Fruit fly (Drosophila melanogaster) ovary, adult (tissue): ENCODE measurements around the gene robl22E.

Experiments used
- CG17801 ChIP-seq: fragments of 200-800 bp; optimal IDR thresholded peaks from 2 replicates; lab custom pipeline; 2019; ENCODE audit warnings: missing biosample characterization, mild to moderate bottlenecking, missing genetic modification characterization, moderate library complexity; ENCODE audit not compliant: partially characterized antibody

Gene robl22E

dm6 chr2L:2290638-2291037 lies at the start of gene robl22E:
Gene robl22E (minus strand): TSS chr2L:2290738.
- no peak for TF ChIP-seq CG17801 (GFP tag; lab: Kevin White, UChicago)

DNA sequence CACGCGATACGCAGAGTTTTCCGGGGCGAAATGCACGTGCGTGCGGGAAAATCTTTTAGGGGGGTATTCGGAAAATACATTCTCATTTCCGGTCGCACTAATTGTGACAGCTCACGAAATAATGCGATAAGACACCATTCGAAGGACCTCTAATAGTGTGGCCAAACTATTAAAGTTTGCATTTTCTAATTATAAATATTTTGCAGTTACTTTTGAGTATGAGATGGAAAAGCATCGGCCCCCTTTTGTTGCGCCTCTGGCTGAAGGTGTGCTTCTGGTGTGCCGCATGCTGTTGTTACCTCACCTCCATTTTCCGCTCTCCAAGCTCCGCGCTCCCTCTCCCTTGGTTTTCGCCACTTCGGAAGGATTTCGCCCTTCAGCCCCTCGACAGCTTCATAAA lies 23.6 kb upstream of the robl22E start:
- no peak for TF ChIP-seq CG17801 (GFP tag; lab: Kevin White, UChicago)

DNA sequence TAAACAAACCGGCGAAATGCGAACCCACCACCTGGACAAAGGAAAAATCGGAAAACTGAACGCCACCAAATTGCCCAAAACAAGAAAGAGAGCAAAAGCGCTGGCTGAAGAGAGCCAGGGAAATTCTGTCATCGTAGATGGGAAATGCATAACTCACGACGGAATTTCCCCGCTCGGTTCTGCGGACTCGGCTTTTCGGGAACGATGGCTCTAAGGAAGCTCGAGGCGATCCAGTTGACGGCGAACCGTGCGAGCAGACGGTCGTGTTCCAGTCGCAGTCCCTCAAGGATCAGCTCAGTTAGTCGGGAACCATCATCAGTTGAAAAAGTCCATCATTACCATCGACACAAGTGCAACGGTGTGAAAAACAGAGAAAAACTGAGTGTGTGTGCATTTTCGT lies 20.9 kb upstream of the robl22E start, which contains the start of gene eys:
eys (plus strand) TSS at position 232 of the 400 bp plus-strand sequence.
- TF ChIP-seq CG17801 (GFP tag; lab: Kevin White, UChicago): no peak

DNA sequence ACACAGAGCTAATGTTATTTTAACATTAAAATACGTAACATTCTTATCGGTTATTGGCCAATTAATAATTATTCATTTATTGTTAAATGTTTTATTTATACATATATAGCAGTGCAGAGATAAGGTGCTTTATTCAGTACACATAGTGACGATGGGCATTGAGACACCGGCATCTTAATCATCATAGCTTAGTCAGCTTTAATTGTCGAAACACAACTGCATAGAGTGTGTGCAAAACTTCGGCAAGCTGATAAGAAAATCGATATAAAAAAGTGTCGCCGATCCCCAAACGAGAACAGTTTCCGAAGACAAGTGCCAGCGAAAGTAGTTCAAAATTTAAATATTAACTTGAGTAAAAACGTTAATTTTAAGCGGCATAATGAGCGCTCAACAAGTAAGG lies 17.1 kb upstream of the robl22E start, which contains the start of gene CG16995:
CG16995 (plus strand) TSS at position 301 of the 400 bp plus-strand sequence.
- no peak for TF ChIP-seq CG17801 (GFP tag; lab: Kevin White, UChicago)

dm6 chr2L:2299803-2300202 lies 9.3 kb upstream of the robl22E start, which contains the start of gene CG31949:
Gene CG31949 (plus strand): TSS chr2L:2300103.
- TF ChIP-seq CG17801 (GFP tag; lab: Kevin White, UChicago): no peak

- no peak for TF ChIP-seq CG17801 (GFP tag; lab: Kevin White, UChicago)
Observed at dm6 chr2L:2289316-2289715, 1.2 kb downstream of the robl22E start, which contains the start of gene CG17237. Gene CG17237 (minus strand): TSS chr2L:2289416.

dm6 chr2L:2287807-2288206 lies 2.7 kb downstream of the robl22E start, which contains the start of gene CG42658:
Gene CG42658 (minus strand): TSS chr2L:2287907.
- TF ChIP-seq CG17801 (GFP tag; lab: Kevin White, UChicago): no peak

DNA sequence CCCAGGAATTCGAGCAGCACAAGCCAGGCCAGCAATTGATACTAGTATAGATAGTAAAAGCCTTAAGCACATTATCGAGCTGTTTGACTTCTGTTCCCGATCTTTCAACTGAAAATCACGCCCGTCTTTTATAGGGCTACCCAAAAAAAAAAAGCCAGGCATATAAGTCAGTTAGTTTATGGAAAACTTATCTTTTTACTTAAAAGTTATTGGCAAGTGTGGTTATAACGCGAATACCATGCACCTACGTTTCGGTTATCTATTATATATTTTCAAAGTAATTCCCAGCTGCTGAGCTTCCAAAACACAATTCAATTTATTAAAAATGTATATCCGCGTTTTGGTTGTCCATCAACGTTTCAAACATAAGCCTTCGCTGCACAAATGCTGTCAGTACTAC lies 3.8 kb downstream of the robl22E start, which contains the start of gene CG31681:
CG31681 (minus strand) TSS at position 101 of the 400 bp plus-strand sequence.
- no peak for TF ChIP-seq CG17801 (GFP tag; lab: Kevin White, UChicago)

DNA sequence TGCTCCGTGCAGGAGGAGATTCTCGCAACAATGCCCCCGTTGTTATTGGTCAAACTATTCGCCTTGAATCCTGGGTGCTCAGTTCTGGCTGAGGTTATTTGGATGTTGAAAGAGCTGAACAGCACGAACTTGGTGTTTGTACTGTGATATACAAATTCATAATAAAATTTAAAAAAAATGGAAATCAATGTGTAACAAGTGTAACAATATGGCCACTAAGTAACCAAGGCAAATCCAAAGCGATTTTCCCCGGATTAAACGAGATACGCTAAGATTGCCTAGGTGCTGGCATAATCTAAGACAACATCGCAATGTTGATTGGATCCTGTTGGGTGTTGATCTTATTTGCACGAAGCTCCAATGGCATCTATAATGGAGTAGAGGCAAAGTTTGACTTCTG lies 5.7 kb downstream of the robl22E start, which contains the start of gene CG4271:
CG4271 (plus strand) TSS at position 301 of the 400 bp plus-strand sequence.
- TF ChIP-seq CG17801 (GFP tag; lab: Kevin White, UChicago): no peak

dm6 chr2L:2269040-2269439 lies 21.5 kb downstream of the robl22E start, which contains the start of gene CG17242:
Gene CG17242 (minus strand): TSS chr2L:2269140.
- TF ChIP-seq CG17801 (GFP tag; lab: Kevin White, UChicago): no peak

DNA sequence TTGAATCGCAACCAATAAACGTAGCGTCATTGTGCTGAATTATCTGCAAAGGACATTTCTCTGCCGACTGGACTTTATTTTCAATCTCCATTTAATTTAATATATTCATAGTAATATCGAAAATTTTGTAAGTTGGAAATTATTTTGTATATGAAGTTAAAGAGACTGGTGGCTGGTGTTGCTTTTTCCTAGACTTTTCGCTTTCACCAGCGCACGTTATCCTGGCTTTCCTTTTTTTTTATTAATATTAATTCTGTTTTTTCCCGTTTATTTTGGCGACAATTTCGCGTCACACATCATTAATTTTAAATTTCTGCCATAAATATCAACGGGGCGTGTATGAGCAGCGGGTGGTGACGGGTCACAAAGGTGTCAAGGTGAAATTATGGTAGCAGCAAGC lies 25.3 kb downstream of the robl22E start, which contains the start of gene CG34049:
CG34049 (minus strand) TSS at position 101 of the 400 bp plus-strand sequence.
- TF ChIP-seq CG17801 (GFP tag; lab: Kevin White, UChicago): no peak

dm6 chr2L:2263142-2263541 lies 27.4 kb downstream of the robl22E start, which contains the start of gene CG4270:
Gene CG4270 (plus strand): TSS chr2L:2263442.
- TF ChIP-seq CG17801 (GFP tag; lab: Kevin White, UChicago): no peak

DNA sequence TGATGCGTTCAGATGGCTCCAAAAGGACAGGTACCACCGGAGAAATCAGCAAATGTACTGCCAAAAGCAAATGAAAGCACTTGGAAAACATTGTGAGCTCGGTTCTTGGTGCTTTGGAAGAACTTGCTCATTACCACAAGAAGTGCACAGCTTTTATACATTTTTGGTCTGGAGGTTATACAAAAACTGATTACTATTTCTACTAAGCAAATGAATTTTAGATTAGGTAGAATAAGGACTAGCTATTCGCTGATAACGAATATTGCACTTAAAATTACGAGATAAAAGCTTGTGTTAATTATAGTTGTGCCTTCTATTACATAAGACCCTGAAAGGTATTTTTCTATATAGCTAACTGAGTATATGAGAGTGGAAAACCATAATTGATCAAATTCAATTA lies 35.6 kb downstream of the robl22E start, which contains the start of gene Send1:
Send1 (minus strand) TSS at position 101 of the 400 bp plus-strand sequence.
- no peak for TF ChIP-seq CG17801 (GFP tag; lab: Kevin White, UChicago)

DNA sequence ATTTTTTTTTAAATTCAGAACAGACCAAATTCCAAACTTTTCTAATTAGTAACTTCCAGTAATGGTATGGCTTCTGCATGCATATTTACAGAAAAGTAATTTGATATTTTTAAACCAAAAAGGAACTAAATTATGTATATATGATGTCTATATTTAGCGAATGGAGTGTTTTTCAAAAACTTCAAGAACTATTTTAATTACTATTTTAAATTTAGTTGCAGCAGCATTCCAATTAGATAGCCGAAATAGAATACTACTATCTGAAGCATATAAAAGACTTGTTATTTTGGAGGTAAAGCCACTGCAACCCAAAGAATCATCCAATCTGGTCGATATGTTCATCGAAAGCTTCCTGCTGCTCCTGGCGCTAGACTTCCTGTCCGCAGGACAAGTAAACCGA lies 37.8 kb downstream of the robl22E start, which contains the start of gene CG17234:
CG17234 (plus strand) TSS at position 301 of the 400 bp plus-strand sequence.
- TF ChIP-seq CG17801 (GFP tag; lab: Kevin White, UChicago): no peak

DNA sequence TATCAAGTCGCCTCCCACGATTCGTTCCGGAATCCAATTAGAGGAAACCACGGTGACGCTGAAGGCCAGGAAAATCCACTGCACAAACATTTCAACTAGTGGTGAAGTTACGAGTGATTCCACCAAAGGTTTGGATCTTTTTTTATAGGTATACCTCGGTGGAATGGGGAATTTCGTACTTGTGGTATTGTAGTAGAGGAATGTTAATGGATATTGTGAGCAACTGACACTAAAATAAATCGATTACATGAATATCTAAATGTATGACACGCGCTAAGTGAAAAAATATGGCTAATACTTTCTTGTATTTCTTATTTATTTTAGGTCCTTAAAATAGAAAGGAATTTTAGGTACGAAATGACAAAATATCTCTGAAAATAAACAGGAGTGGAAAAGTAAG lies 38.3 kb downstream of the robl22E start, which contains the start of gene CG17239:
CG17239 (minus strand) TSS at position 101 of the 400 bp plus-strand sequence.
- TF ChIP-seq CG17801 (GFP tag; lab: Kevin White, UChicago): no peak

- no peak for TF ChIP-seq CG17801 (GFP tag; lab: Kevin White, UChicago)
Observed at dm6 chr2L:2251175-2251574, 39.4 kb downstream of the robl22E start, which contains the start of gene Ser12. Gene Ser12 (minus strand): TSS chr2L:2251275.
